Fruit fly (Drosophila melanogaster) whole organism, embryonic: ENCODE measurements around the gene sage.

Source experiments
- CG10209 ChIP-seq: fragments of 200-800 bp; sonication (Bioruptor generic); optimal IDR thresholded peaks from 3 replicates; lab custom pipeline; 2017; ENCODE audit warnings: missing biosample characterization, mild to moderate bottlenecking, missing genetic modification characterization, missing genetic modification reagents
- CG11504 ChIP-seq: fragments of 200-800 bp; sonication (Bioruptor generic); optimal IDR thresholded peaks from 3 replicates; lab custom pipeline; 2019; ENCODE audit warnings: missing biosample characterization, mild to moderate bottlenecking, missing genetic modification characterization, moderate library complexity
- CG12236 ChIP-seq: fragments of 200-800 bp; sonication (Bioruptor generic); optimal IDR thresholded peaks from 2 replicates; lab custom pipeline; 2016; ENCODE audit warnings: missing biosample characterization, missing genetic modification characterization
- CG12659 ChIP-seq: fragments of 200-800 bp; sonication (Bioruptor generic); optimal IDR thresholded peaks from 3 replicates; lab custom pipeline; 2017; ENCODE audit warnings: mild to moderate bottlenecking, missing biosample characterization, missing genetic modification reagents, missing genetic modification characterization
- CG13296 ChIP-seq: fragments of 200-800 bp; sonication (Bioruptor generic); optimal IDR thresholded peaks from 3 replicates; lab custom pipeline; 2018; ENCODE audit warnings: missing biosample characterization, mild to moderate bottlenecking, missing genetic modification characterization
- CG13775 ChIP-seq: fragments of 200-800 bp; sonication (Bioruptor generic); optimal IDR thresholded peaks from 3 replicates; lab custom pipeline; 2017; ENCODE audit warnings: missing biosample characterization, mild to moderate bottlenecking, missing genetic modification characterization
- CG13894 ChIP-seq: fragments of 200-800 bp; sonication (Bioruptor generic); optimal IDR thresholded peaks from 3 replicates; lab custom pipeline; 2018; ENCODE audit warnings: missing biosample characterization, mild to moderate bottlenecking, missing genetic modification characterization, moderate library complexity
- CG17328 ChIP-seq: fragments of 200-800 bp; sonication (Bioruptor generic); IDR thresholded peaks from 2 replicates; pipeline ENCODE4 v1.3.6; 2022; ENCODE audit warnings: missing biosample characterization, missing genetic modification characterization
- CG17802 ChIP-seq: fragments of 200-800 bp; sonication (Bioruptor generic); optimal IDR thresholded peaks from 2 replicates; lab custom pipeline; 2018; ENCODE audit warnings: missing biosample characterization, mild to moderate bottlenecking, missing genetic modification characterization, moderate library complexity
- CG30403 ChIP-seq: fragments of 200-800 bp; sonication (Bioruptor generic); optimal IDR thresholded peaks from 3 replicates; lab custom pipeline; 2016; ENCODE audit warnings: missing biosample characterization, missing genetic modification characterization
- CG3163 ChIP-seq: fragments of 200-800 bp; sonication (Bioruptor generic); optimal IDR thresholded peaks from 3 replicates; lab custom pipeline; 2016; ENCODE audit warnings: missing biosample characterization, missing genetic modification characterization
- CG3281 ChIP-seq: fragments of 200-800 bp; sonication (Bioruptor generic); optimal IDR thresholded peaks from 3 replicates; lab custom pipeline; 2017; ENCODE audit warnings: missing biosample characterization, mild to moderate bottlenecking, missing genetic modification characterization
- CG33213 ChIP-seq: fragments of 200-800 bp; sonication (Bioruptor generic); optimal IDR thresholded peaks from 3 replicates; lab custom pipeline; 2016; ENCODE audit warnings: missing biosample characterization, missing genetic modification characterization
- CG34224 ChIP-seq: fragments of 200-800 bp; sonication (Bioruptor generic); IDR thresholded peaks from 3 replicates; pipeline ENCODE4 v1.3.6; 2022; ENCODE audit warnings: missing biosample characterization, missing genetic modification characterization; ENCODE audit not compliant: partially characterized antibody
- CG43689 ChIP-seq: fragments of 200-800 bp; sonication (Bioruptor generic); IDR thresholded peaks from 2 replicates; pipeline ENCODE4 v1.3.6; 2022; ENCODE audit warnings: missing biosample characterization, missing genetic modification characterization
- CG4424 ChIP-seq: fragments of 200-800 bp; sonication (Bioruptor generic); optimal IDR thresholded peaks from 3 replicates; lab custom pipeline; 2016; ENCODE audit warnings: missing biosample characterization, missing genetic modification characterization
- CG8359 ChIP-seq: fragments of 200-800 bp; sonication (Bioruptor generic); optimal IDR thresholded peaks from 2 replicates; lab custom pipeline; 2017; ENCODE audit warnings: missing biosample characterization, mild to moderate bottlenecking, missing genetic modification characterization, borderline replicate concordance
- CG8924 ChIP-seq: fragments of 200-800 bp; optimal IDR thresholded peaks from 3 replicates; lab custom pipeline; 2019; ENCODE audit warnings: missing biosample characterization, mild to moderate bottlenecking, missing genetic modification characterization, moderate library complexity
- D ChIP-seq, 2 experiments: fragments of 200-800 bp in 1 of 2; fragments of >200 bp in 1 of 2; sonication (Bioruptor generic) in 1 of 2; optimal IDR thresholded peaks; 2 replicates in 1 of 2; 3 replicates in 1 of 2; lab custom pipeline; 2017; ENCODE audit warnings: mild to moderate bottlenecking in 1 of 2, missing biosample characterization in 1 of 2, missing genetic modification characterization in 1 of 2, missing genetic modification reagents in 1 of 2
- Dad ChIP-seq: fragments of 200-800 bp; sonication (Bioruptor generic); optimal IDR thresholded peaks from 3 replicates; lab custom pipeline; 2016; ENCODE audit warnings: missing biosample characterization, missing genetic modification characterization
- Dbx ChIP-seq: fragments of 200-800 bp; sonication (Bioruptor generic); IDR thresholded peaks from 3 replicates; pipeline ENCODE4 v1.3.6; 2022; ENCODE audit warnings: missing biosample characterization, missing genetic modification characterization
- Dek ChIP-seq: fragments of 200-800 bp; sonication (Bioruptor generic); optimal IDR thresholded peaks from 3 replicates; lab custom pipeline; 2019; ENCODE audit warnings: missing biosample characterization, mild to moderate bottlenecking, missing genetic modification characterization, moderate library complexity
- Dll ChIP-seq: fragments of 200-800 bp; sonication (Bioruptor generic); IDR thresholded peaks from 4 replicates; pipeline ENCODE4 v1.3.6; 2022; ENCODE audit warnings: missing biosample characterization, missing genetic modification characterization; ENCODE audit not compliant: partially characterized antibody
- Gsc ChIP-seq: fragments of 200-800 bp; sonication (Bioruptor generic); IDR thresholded peaks from 2 replicates; pipeline ENCODE4 v1.3.6; 2022; ENCODE audit warnings: missing biosample characterization, missing genetic modification characterization
- HHEX ChIP-seq: fragments of 200-800 bp; sonication (Bioruptor generic); optimal IDR thresholded peaks from 3 replicates; lab custom pipeline; 2017; ENCODE audit warnings: missing biosample characterization, mild to moderate bottlenecking, missing genetic modification characterization, missing genetic modification reagents
- Meics ChIP-seq: fragments of 200-800 bp; sonication (Bioruptor generic); optimal IDR thresholded peaks from 2 replicates; lab custom pipeline; 2017; ENCODE audit warnings: missing biosample characterization, mild to moderate bottlenecking, missing genetic modification characterization
- NC2α ChIP-seq: fragments of 200-800 bp; sonication (Bioruptor generic); optimal IDR thresholded peaks from 2 replicates; lab custom pipeline; 2016; ENCODE audit warnings: missing biosample characterization, missing genetic modification characterization
- Rfx ChIP-seq: fragments of 200-800 bp; sonication (Bioruptor generic); IDR thresholded peaks from 2 replicates; pipeline ENCODE4 v1.3.6; 2022; ENCODE audit warnings: missing biosample characterization, missing genetic modification characterization
- Rx ChIP-seq: fragments of 200-800 bp; sonication (Bioruptor generic); IDR thresholded peaks from 2 replicates; pipeline ENCODE4 v1.3.6; 2022; ENCODE audit warnings: missing biosample characterization, missing genetic modification characterization
- YL-1 ChIP-seq: fragments of 200-800 bp; sonication (Bioruptor generic); optimal IDR thresholded peaks from 3 replicates; lab custom pipeline; 2017; ENCODE audit warnings: missing biosample characterization, mild to moderate bottlenecking, missing genetic modification characterization
- bsh ChIP-seq, 2 experiments: fragments of 200-800 bp; sonication (Bioruptor generic); optimal IDR thresholded peaks; 2 replicates each; lab custom pipeline; 2017 to 2018; ENCODE audit warnings: mild to moderate bottlenecking in 2 of 2, missing biosample characterization in 2 of 2, missing genetic modification characterization in 2 of 2, moderate library complexity in 1 of 2
- cad ChIP-seq: fragments of >200 bp; optimal IDR thresholded peaks from 2 replicates; lab custom pipeline; 2017; ENCODE audit warnings: missing biosample characterization, missing genetic modification characterization
- chinmo ChIP-seq: fragments of 200-800 bp; sonication (Bioruptor generic); IDR thresholded peaks from 4 replicates; pipeline ENCODE4 v1.3.6; 2022; ENCODE audit warnings: missing biosample characterization, missing genetic modification characterization; ENCODE audit not compliant: partially characterized antibody
- cwo ChIP-seq: fragments of 200-800 bp; sonication (Bioruptor generic); optimal IDR thresholded peaks from 3 replicates; lab custom pipeline; 2017; ENCODE audit warnings: missing biosample characterization, missing genetic modification characterization, mild to moderate bottlenecking, moderate library complexity, missing genetic modification reagents
- dmrt11E ChIP-seq: fragments of 200-800 bp; sonication (Bioruptor generic); optimal IDR thresholded peaks from 3 replicates; lab custom pipeline; 2018; ENCODE audit warnings: missing biosample characterization, mild to moderate bottlenecking, missing genetic modification characterization, moderate library complexity
- emc ChIP-seq: fragments of 200-800 bp; sonication (Bioruptor generic); optimal IDR thresholded peaks from 2 replicates; lab custom pipeline; 2016; ENCODE audit warnings: missing biosample characterization, missing genetic modification characterization
- fru ChIP-seq: fragments of >200 bp; optimal IDR thresholded peaks from 2 replicates; lab custom pipeline; 2017
- gro ChIP-seq: fragments of 200-800 bp; sonication (Bioruptor generic); optimal IDR thresholded peaks from 2 replicates; lab custom pipeline; 2016; ENCODE audit warnings: missing biosample characterization, missing genetic modification characterization
- inv ChIP-seq: fragments of 200-800 bp; sonication (Bioruptor generic); IDR thresholded peaks from 2 replicates; pipeline ENCODE4 v1.3.6; 2022; ENCODE audit warnings: missing biosample characterization, missing genetic modification characterization; ENCODE audit not compliant: partially characterized antibody
- lilli ChIP-seq: fragments of 200-800 bp; sonication (Bioruptor generic); optimal IDR thresholded peaks from 3 replicates; lab custom pipeline; 2016; ENCODE audit warnings: missing biosample characterization, missing genetic modification characterization
- maf-S ChIP-seq: fragments of 200-800 bp; sonication (Bioruptor generic); optimal IDR thresholded peaks from 2 replicates; lab custom pipeline; 2016; ENCODE audit warnings: missing biosample characterization, missing genetic modification characterization
- run ChIP-seq: fragments of 200-800 bp; sonication (Bioruptor generic); optimal IDR thresholded peaks from 3 replicates; lab custom pipeline; 2018; ENCODE audit warnings: missing biosample characterization, mild to moderate bottlenecking, missing genetic modification characterization
- so ChIP-seq: fragments of 200-800 bp; sonication (Bioruptor generic); IDR thresholded peaks from 3 replicates; pipeline ENCODE4 v1.3.6; 2022; ENCODE audit warnings: missing biosample characterization, missing genetic modification characterization
- stwl ChIP-seq: fragments of 200-800 bp; sonication (Bioruptor generic); optimal IDR thresholded peaks from 3 replicates; lab custom pipeline; 2018; ENCODE audit warnings: missing biosample characterization, mild to moderate bottlenecking, missing genetic modification characterization, moderate library complexity
- sug ChIP-seq: fragments of 200-800 bp; optimal IDR thresholded peaks from 2 replicates; lab custom pipeline; 2019; ENCODE audit warnings: missing biosample characterization, mild to moderate bottlenecking, missing genetic modification characterization, moderate library complexity
- tap ChIP-seq: fragments of 200-800 bp; optimal IDR thresholded peaks from 3 replicates; lab custom pipeline; 2019; ENCODE audit warnings: missing biosample characterization, mild to moderate bottlenecking, missing genetic modification characterization, moderate library complexity
- ttk ChIP-seq: fragments of 200-800 bp; sonication (Bioruptor generic); IDR thresholded peaks from 2 replicates; pipeline ENCODE4 v2.1.2; 2022; ENCODE audit warnings: missing biosample characterization, missing genetic modification characterization
- zfh2 ChIP-seq: fragments of 200-800 bp; sonication (Bioruptor generic); optimal IDR thresholded peaks from 2 replicates; lab custom pipeline; 2016; ENCODE audit warnings: missing biosample characterization, missing genetic modification characterization

The sage gene

dm6 chr3R:9229075-9229835 lies 34.7 kb downstream of the sage start (continued):
- TF ChIP-seq chinmo (GFP tag; lab: Robert Waterston, UW) (0 out of 4 replicates have a peak, but pooled peaks have one; percentile 68), CG13296 (GFP tag; lab: Kevin White, UChicago) (peak; percentile 8), CG43689 (GFP tag; lab: Robert Waterston, UW) (0 out of 2 replicates have a peak, but pooled peaks have one; percentile 19), CG12659 (peak; percentile 59), CG8359 (GFP tag; lab: Kevin White, UChicago) (peak; percentile 27), fru (lab: Kevin White, UChicago) (no peak), CG3281 (GFP tag; lab: Kevin White, UChicago) (peak; percentile 65), CG11504 (tag; lab: Kevin White, UChicago) (peak; percentile 78), lilli (GFP tag; lab: Kevin White, UChicago) (peak; percentile 76), D (optimal IDR thresholded peaks at IDR 0.05; lab: Kevin White, UChicago) (peak; percentile 95), D (GFP tag; optimal IDR thresholded peaks at IDR 0.05; lab: Kevin White, UChicago) (peak; percentile 91), stwl (tag; lab: Kevin White, UChicago) (peak; percentile 55), Dbx (GFP tag; lab: Robert Waterston, UW) (no peak), Dek (no peak), so (GFP tag; lab: Robert Waterston, UW) (0 out of 3 replicates have a peak, but pooled peaks have one; percentile 57), sug (tag; lab: Kevin White, UChicago) (peak; percentile 27), dmrt11E (tag; lab: Kevin White, UChicago) (peak; percentile 92), CG3163 (GFP tag; lab: Kevin White, UChicago) (peak; percentile 70), YL-1 (GFP tag; lab: Kevin White, UChicago) (peak; percentile 18), HHEX (GFP tag; lab: Kevin White, UChicago) (peak; percentile 70), CG17802 (tag; lab: Kevin White, UChicago) (peak; percentile 40), CG17328 (GFP tag; lab: Robert Waterston, UW) (peak; percentile 91), CG12236 (GFP tag; lab: Kevin White, UChicago) (peak; percentile 80), inv (GFP tag; lab: Robert Waterston, UW) (no peak), tap (tag; lab: Kevin White, UChicago) (no peak), CG10209 (GFP tag; lab: Kevin White, UChicago) (peak; percentile 76), Meics (GFP tag; lab: Kevin White, UChicago) (peak; percentile 59), Dad (GFP tag; lab: Kevin White, UChicago) (peak; percentile 61), CG34224 (GFP tag; lab: Robert Waterston, UW) (no peak), CG13894 (tag; lab: Kevin White, UChicago) (no peak), CG33213 (GFP tag; lab: Kevin White, UChicago) (peak; percentile 60), zfh2 (GFP tag; lab: Kevin White, UChicago) (peak; percentile 43), CG30403 (GFP tag; lab: Kevin White, UChicago) (peak; percentile 83), bsh (GFP tag; optimal IDR thresholded peaks at IDR 0.05; lab: Kevin White, UChicago) (peak; percentile 89 to 99), gro (GFP tag; lab: Kevin White, UChicago) (peak; percentile 36), maf-S (GFP tag; lab: Kevin White, UChicago) (peak; percentile 67), Rx (GFP tag; lab: Robert Waterston, UW) (peak; percentile 71), Dll (GFP tag; lab: Robert Waterston, UW) (no peak), CG13775 (GFP tag; lab: Kevin White, UChicago) (peak; percentile 85), ttk (GFP tag; lab: Robert Waterston, UW) (peak; percentile 57; the same call in 1 of the 2 replicates), emc (GFP tag; lab: Kevin White, UChicago) (no peak), cad (no peak), run (no peak), cwo (peak; percentile 52), CG8924 (tag; lab: Kevin White, UChicago) (peak; percentile 82), CG4424 (GFP tag; lab: Kevin White, UChicago) (peak; percentile 83), NC2α (peak; percentile 78), Rfx (peak; percentile 64), Gsc (GFP tag; lab: Robert Waterston, UW) (peak; percentile 52)
